Fruit fly (Drosophila melanogaster) Kc167 (cell line): ENCODE measurements around the gene Atac1.

ENCODE experiments used
- Sin3A ChIP-seq: fragments of >200 bp; optimal IDR thresholded peaks from 2 replicates; lab custom pipeline; 2018; ENCODE audit warnings: missing external identifiers
- h ChIP-seq: fragments of >200 bp; optimal IDR thresholded peaks from 3 replicates; lab custom pipeline; 2018; ENCODE audit warnings: missing external identifiers
- insv ChIP-seq: fragments of >200 bp; optimal IDR thresholded peaks from 3 replicates; lab custom pipeline; 2018; ENCODE audit warnings: missing external identifiers
- ttk ChIP-seq: sonication (Bioruptor generic); optimal IDR thresholded peaks from 2 replicates; lab custom pipeline; 2017; ENCODE audit warnings: missing external identifiers

dm6 chr2L:6970813-6971212 is 10.7 kb upstream of the Atac1 start:
- TF ChIP-seq ttk (lab: Kevin White, UChicago): peak; percentile 93
- no peak for TF ChIP-seq insv (lab: Kevin White, UChicago)
- TF ChIP-seq Sin3A (lab: Kevin White, UChicago): no peak
- TF ChIP-seq h (lab: Kevin White, UChicago): no peak
